Fruit fly (Drosophila melanogaster) S2 (cell line): Measurements from ENCODE around the gene mrva.

Source experiments
- CG8478 ChIP-seq: fragments of >200 bp; optimal IDR thresholded peaks from 2 replicates; lab custom pipeline; 2018
- CTCF ChIP-seq, 2 experiments: fragments of >200 bp; optimal IDR thresholded peaks; 2 replicates each; lab custom pipeline; 2018

DNA sequence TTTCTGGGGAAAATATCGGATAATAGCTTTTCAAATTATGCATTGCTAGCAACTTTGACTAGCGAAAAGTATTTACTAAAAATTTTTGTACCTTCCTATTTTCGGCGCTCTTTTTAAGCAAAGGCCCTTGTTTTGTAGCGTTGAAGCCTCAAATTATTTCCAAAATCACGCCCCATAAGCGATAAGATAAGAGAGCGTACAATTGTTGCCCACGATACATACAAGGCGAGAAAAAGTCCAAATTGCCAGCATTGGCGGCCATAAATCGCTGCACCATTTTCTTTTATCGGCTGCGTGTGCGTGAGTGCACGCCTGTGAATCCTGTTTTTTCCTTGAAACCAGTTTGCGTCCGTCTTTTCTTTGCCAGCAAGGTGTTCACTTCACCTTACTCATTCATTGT lies 42.6 kb upstream of the mrva start:
- TF ChIP-seq CTCF (optimal IDR thresholded peaks at IDR 0.05; lab: Kevin White, UChicago) (peak in 1 of 2 experiments; percentile 13), CG8478 (lab: Kevin White, UChicago) (no peak)
